Fruit fly (Drosophila melanogaster) S2 (cell line): ENCODE results near the gene Ugt35E2.

Experiments
- CG8478 ChIP-seq: fragments of >200 bp; optimal IDR thresholded peaks from 2 replicates; lab custom pipeline; 2018
- CTCF ChIP-seq, 2 experiments: fragments of >200 bp; optimal IDR thresholded peaks; 2 replicates each; lab custom pipeline; 2018

DNA sequence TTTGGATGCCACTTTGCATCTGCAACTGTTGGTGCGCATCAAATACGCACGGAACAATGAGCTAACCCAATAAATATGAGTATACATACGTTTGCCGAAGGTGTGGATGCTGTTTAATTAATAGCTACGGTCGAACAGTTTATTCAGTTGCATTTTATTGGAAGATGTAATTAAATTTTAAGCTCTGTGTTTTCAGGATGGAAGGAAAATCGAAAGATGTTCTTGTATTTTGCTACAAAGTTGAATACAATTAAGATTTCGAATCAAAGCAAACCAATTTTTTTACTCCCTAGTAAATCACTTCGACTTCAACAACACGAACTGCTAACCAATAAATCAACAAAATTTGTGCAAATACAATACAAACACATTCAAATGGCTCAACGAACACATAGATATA lies 30.9 kb downstream of the Ugt35E2 start, which contains the start of gene mAcon2:
- TF ChIP-seq CG8478 (lab: Kevin White, UChicago) = no peak
- no peak for TF ChIP-seq CTCF (optimal IDR thresholded peaks at IDR 0.05; lab: Kevin White, UChicago)
